Worm (Caenorhabditis elegans): ENCODE results near the gene F41C6.6.

DNA sequence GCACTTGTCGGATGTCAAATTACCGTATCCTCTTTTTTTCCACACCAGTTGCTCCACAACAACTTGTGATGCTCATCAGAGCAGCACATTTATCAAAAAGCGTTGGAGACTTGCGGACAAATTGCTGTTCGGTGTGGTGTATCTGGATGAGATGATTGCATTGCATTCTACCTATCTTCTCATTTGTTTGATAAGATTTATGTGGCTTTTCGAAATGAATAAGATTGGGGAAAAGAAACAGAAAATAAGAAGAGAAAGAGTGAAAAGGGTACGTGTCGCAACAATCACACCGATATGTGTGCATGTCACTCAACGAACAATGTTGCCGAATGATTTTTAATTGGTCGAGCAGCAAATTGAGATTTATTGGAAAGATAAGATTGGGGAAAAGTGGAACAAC is 12.4 kb upstream of the F41C6.6 start:
- TF ChIP-seq dao-5 (tag; optimal IDR thresholded peaks at IDR 0.05): no peak
- no peak for TF ChIP-seq him-1 (tag; optimal IDR thresholded peaks at IDR 0.05)
- TF ChIP-seq W03F9.2 (tag; optimal IDR thresholded peaks at IDR 0.05): no peak

Data from whole organism, L4/young adult.